Worm (Caenorhabditis elegans): ENCODE data around the gene F38H4.4.

F38H4.4 gene

ce11 chrIV:11812017-11812416 lies 36.0 kb upstream of the F38H4.4 start:
- TF ChIP-seq nhr-23 (tag; optimal IDR thresholded peaks at IDR 0.05) (peak; percentile 41), pqm-1 (tag; optimal IDR thresholded peaks at IDR 0.05) (no peak), elt-2 (tag; optimal IDR thresholded peaks at IDR 0.05) (no peak)

- TF ChIP-seq pha-4 (tag; optimal IDR thresholded peaks at IDR 0.05) (no peak), sea-2 (GFP tag; optimal IDR thresholded peaks at IDR 0.05) (no peak), ceh-16 (tag; optimal IDR thresholded peaks at IDR 0.05) (no peak), ztf-4 (tag; optimal IDR thresholded peaks at IDR 0.05) (no peak), egl-27 (tag; optimal IDR thresholded peaks at IDR 0.05) (no peak), elt-3 (tag; optimal IDR thresholded peaks at IDR 0.05) (no peak), nhr-28 (tag; optimal IDR thresholded peaks at IDR 0.05) (no peak), nfya-1 (tag; optimal IDR thresholded peaks at IDR 0.05; ENCODE audit: insufficient read depth) (no peak), ceh-28 (tag; optimal IDR thresholded peaks at IDR 0.05) (no peak), aly-2 (tag; optimal IDR thresholded peaks at IDR 0.05) (no peak), daf-12 (tag; optimal IDR thresholded peaks at IDR 0.05) (no peak), nhr-76 (tag; optimal IDR thresholded peaks at IDR 0.05) (no peak)
Measured at ce11 chrIV:11813901-11814300, 34.2 kb upstream of the F38H4.4 start, which contains the start of gene M117.1. M117.1 (plus strand) TSS chrIV:11814247.

- TF ChIP-seq lin-39 (tag; optimal IDR thresholded peaks at IDR 0.05) (no peak), ztf-11 (tag; optimal IDR thresholded peaks at IDR 0.05) (no peak), nhr-25 (tag; optimal IDR thresholded peaks at IDR 0.05) (peak; percentile 25), mdl-1 (tag; optimal IDR thresholded peaks at IDR 0.05) (no peak), ZK546.5 (tag; optimal IDR thresholded peaks at IDR 0.05) (no peak), elt-2 (tag; optimal IDR thresholded peaks at IDR 0.05) (peak; percentile 0), nhr-11 (tag; optimal IDR thresholded peaks at IDR 0.05) (peak; percentile 28), egl-5 (tag; optimal IDR thresholded peaks at IDR 0.05) (no peak), pqm-1 (tag; optimal IDR thresholded peaks at IDR 0.05) (no peak), unc-39 (tag; optimal IDR thresholded peaks at IDR 0.05) (no peak), lsy-12 (tag; optimal IDR thresholded peaks at IDR 0.05) (no peak), skn-1 (tag; optimal IDR thresholded peaks at IDR 0.05) (no peak), eor-1 (tag; optimal IDR thresholded peaks at IDR 0.05) (no peak), ama-1 (optimal IDR thresholded peaks at IDR 0.05) (peak; percentile 88), elt-1 (tag; optimal IDR thresholded peaks at IDR 0.05) (no peak), zag-1 (tag; optimal IDR thresholded peaks at IDR 0.05) (no peak), hmg-11 (tag; optimal IDR thresholded peaks at IDR 0.05) (no peak), nfya-1 (tag; optimal IDR thresholded peaks at IDR 0.05; ENCODE audit: insufficient read depth) (no peak), ceh-28 (tag; optimal IDR thresholded peaks at IDR 0.05) (no peak), fkh-10 (GFP tag; optimal IDR thresholded peaks at IDR 0.05) (no peak), ceh-82 (tag; optimal IDR thresholded peaks at IDR 0.05) (no peak), snpc-4 (tag; optimal IDR thresholded peaks at IDR 0.05) (no peak), nhr-67 (tag; optimal IDR thresholded peaks at IDR 0.05) (no peak), daf-12 (tag; optimal IDR thresholded peaks at IDR 0.05) (no peak)
Measured at ce11 chrIV:11820067-11820913, 27.8 kb upstream of the F38H4.4 start.

ce11 chrIV:11821591-11822361 lies 26.3 kb upstream of the F38H4.4 start, which contains the start of the genes par-5 and M117.3:
par-5 (minus strand) TSS chrIV:11821924.
M117.3 (plus strand) TSS chrIV:11822206.
- no peak for TF ChIP-seq snpc-4 (tag; optimal IDR thresholded peaks at IDR 0.05)
- no peak for TF ChIP-seq tbx-2 (tag; optimal IDR thresholded peaks at IDR 0.05)
- TF ChIP-seq nhr-67 (tag; optimal IDR thresholded peaks at IDR 0.05) = no peak
- peak; percentile 58 for TF ChIP-seq hmg-11 (tag; optimal IDR thresholded peaks at IDR 0.05)
- TF ChIP-seq ztf-4 (tag; optimal IDR thresholded peaks at IDR 0.05) = no peak
- no peak for TF ChIP-seq fkh-2 (tag; optimal IDR thresholded peaks at IDR 0.05)
- TF ChIP-seq ztf-11 (tag; optimal IDR thresholded peaks at IDR 0.05) = no peak
- peak; percentile 79 for TF ChIP-seq nfya-1 (tag; optimal IDR thresholded peaks at IDR 0.05; ENCODE audit: insufficient read depth)
- TF ChIP-seq elt-2 (tag; optimal IDR thresholded peaks at IDR 0.05) = peak; percentile 80
- peak; percentile 19 for TF ChIP-seq unc-62 (GFP tag; optimal IDR thresholded peaks at IDR 0.05)
- no peak for TF ChIP-seq daf-12 (tag; optimal IDR thresholded peaks at IDR 0.05)
- TF ChIP-seq jun-1 (tag; optimal IDR thresholded peaks at IDR 0.05) = peak; percentile 67
- peak; percentile 61 for TF ChIP-seq pha-4 (tag; optimal IDR thresholded peaks at IDR 0.05)
- TF ChIP-seq sea-2 (GFP tag; optimal IDR thresholded peaks at IDR 0.05) = peak; percentile 77
- TF ChIP-seq egl-5 (tag; optimal IDR thresholded peaks at IDR 0.05) = peak; percentile 75
- peak; percentile 77 for TF ChIP-seq ceh-28 (tag; optimal IDR thresholded peaks at IDR 0.05)
- TF ChIP-seq zag-1 (tag; optimal IDR thresholded peaks at IDR 0.05) = no peak
- TF ChIP-seq fkh-10 (GFP tag; optimal IDR thresholded peaks at IDR 0.05) = peak; percentile 62
- peak; percentile 10 for TF ChIP-seq egl-27 (tag; optimal IDR thresholded peaks at IDR 0.05)
- peak; percentile 51 for TF ChIP-seq mdl-1 (tag; optimal IDR thresholded peaks at IDR 0.05)
- TF ChIP-seq nhr-237 (tag; optimal IDR thresholded peaks at IDR 0.05) = no peak
- peak; percentile 20 for TF ChIP-seq ama-1 (optimal IDR thresholded peaks at IDR 0.05)
- no peak for TF ChIP-seq elt-1 (tag; optimal IDR thresholded peaks at IDR 0.05)
- no peak for TF ChIP-seq nhr-28 (tag; optimal IDR thresholded peaks at IDR 0.05)
- no peak for TF ChIP-seq nhr-12 (tag; optimal IDR thresholded peaks at IDR 0.05)
- peak; percentile 65 for TF ChIP-seq lin-15B (tag; optimal IDR thresholded peaks at IDR 0.05)
- TF ChIP-seq lin-39 (tag; optimal IDR thresholded peaks at IDR 0.05) = peak; percentile 61
- TF ChIP-seq pqm-1 (tag; optimal IDR thresholded peaks at IDR 0.05) = peak; percentile 49
- TF ChIP-seq lsy-12 (tag; optimal IDR thresholded peaks at IDR 0.05) = peak; percentile 50
